Fruit fly (Drosophila melanogaster) whole organism, embryonic: ENCODE data around the gene Fer3HCH.

Source experiments
- Ada2b ChIP-seq: fragments of 200-800 bp; sonication (Bioruptor generic); IDR thresholded peaks from 2 replicates; pipeline ENCODE4 v1.3.6; 2022; ENCODE audit warnings: missing biosample characterization, missing genetic modification characterization
- CG10431 ChIP-seq: fragments of 200-800 bp; sonication (Bioruptor generic); optimal IDR thresholded peaks from 3 replicates; lab custom pipeline; 2018; ENCODE audit warnings: missing biosample characterization, mild to moderate bottlenecking, missing genetic modification characterization
- CG12219 ChIP-seq: fragments of 200-800 bp; sonication (Bioruptor generic); optimal IDR thresholded peaks from 3 replicates; lab custom pipeline; 2018; ENCODE audit warnings: missing biosample characterization, mild to moderate bottlenecking, missing genetic modification characterization
- CG12236 ChIP-seq: fragments of 200-800 bp; sonication (Bioruptor generic); optimal IDR thresholded peaks from 2 replicates; lab custom pipeline; 2016; ENCODE audit warnings: missing biosample characterization, missing genetic modification characterization
- CG13775 ChIP-seq: fragments of 200-800 bp; sonication (Bioruptor generic); optimal IDR thresholded peaks from 3 replicates; lab custom pipeline; 2017; ENCODE audit warnings: missing biosample characterization, mild to moderate bottlenecking, missing genetic modification characterization
- CG14860 ChIP-seq: fragments of 200-800 bp; sonication (Bioruptor generic); IDR thresholded peaks from 3 replicates; pipeline ENCODE4 v1.3.6; 2022; ENCODE audit warnings: missing biosample characterization, missing genetic modification characterization; ENCODE audit not compliant: partially characterized antibody
- CG15696 ChIP-seq: fragments of 200-800 bp; sonication (Bioruptor generic); optimal IDR thresholded peaks from 2 replicates; lab custom pipeline; 2019; ENCODE audit warnings: missing biosample characterization, mild to moderate bottlenecking, missing genetic modification characterization, moderate library complexity
- CG2120 ChIP-seq: fragments of 200-800 bp; sonication (Bioruptor generic); optimal IDR thresholded peaks from 3 replicates; lab custom pipeline; 2016; ENCODE audit warnings: missing biosample characterization, missing genetic modification characterization
- CG30403 ChIP-seq: fragments of 200-800 bp; sonication (Bioruptor generic); optimal IDR thresholded peaks from 3 replicates; lab custom pipeline; 2016; ENCODE audit warnings: missing biosample characterization, missing genetic modification characterization
- CG32532 ChIP-seq: fragments of 200-800 bp; sonication (Bioruptor generic); IDR thresholded peaks from 2 replicates; pipeline ENCODE4 v1.3.6; 2022; ENCODE audit warnings: missing biosample characterization, missing genetic modification characterization
- CG33557 ChIP-seq: fragments of 200-800 bp; sonication (Bioruptor generic); optimal IDR thresholded peaks from 2 replicates; lab custom pipeline; 2019; ENCODE audit warnings: missing biosample characterization, mild to moderate bottlenecking, missing genetic modification characterization, moderate library complexity
- CG34376 ChIP-seq: fragments of 200-800 bp; sonication (Bioruptor generic); optimal IDR thresholded peaks from 2 replicates; lab custom pipeline; 2018; ENCODE audit warnings: missing biosample characterization, mild to moderate bottlenecking, missing genetic modification characterization
- CG7271 ChIP-seq: fragments of 200-800 bp; sonication (Bioruptor generic); optimal IDR thresholded peaks from 2 replicates; lab custom pipeline; 2018; ENCODE audit warnings: missing biosample characterization, mild to moderate bottlenecking, missing genetic modification characterization, moderate library complexity
- CG7963 ChIP-seq: fragments of 200-800 bp; sonication (Bioruptor generic); IDR thresholded peaks from 3 replicates; pipeline ENCODE4 v1.3.6; 2022; ENCODE audit warnings: missing biosample characterization, missing genetic modification characterization; ENCODE audit not compliant: partially characterized antibody
- CG8290 ChIP-seq, 3 experiments: fragments of 200-800 bp; sonication (Bioruptor generic); optimal IDR thresholded peaks; 2 replicates each; lab custom pipeline; 2016 to 2019; ENCODE audit warnings: missing biosample characterization in 3 of 3, missing genetic modification characterization in 3 of 3, mild to moderate bottlenecking in 2 of 3, moderate library complexity in 1 of 3
- Doc2 ChIP-seq: fragments of 200-800 bp; sonication (Bioruptor generic); IDR thresholded peaks from 2 replicates; pipeline ENCODE4 v1.3.6; 2022; ENCODE audit warnings: missing biosample characterization, missing genetic modification characterization
- Fer3 ChIP-seq: fragments of 200-800 bp; sonication (Bioruptor generic); optimal IDR thresholded peaks from 2 replicates; lab custom pipeline; 2018; ENCODE audit warnings: missing biosample characterization, mild to moderate bottlenecking, missing genetic modification characterization, moderate library complexity
- GATAe ChIP-seq: fragments of 200-800 bp; sonication (Bioruptor generic); conservative IDR thresholded peaks from 2 replicates; pipeline ENCODE4 v1.3.6; 2022; ENCODE audit warnings: missing biosample characterization, missing genetic modification characterization
- HHEX ChIP-seq: fragments of 200-800 bp; sonication (Bioruptor generic); optimal IDR thresholded peaks from 3 replicates; lab custom pipeline; 2017; ENCODE audit warnings: missing biosample characterization, mild to moderate bottlenecking, missing genetic modification characterization, missing genetic modification reagents
- HLH3B ChIP-seq: fragments of 200-800 bp; sonication (Bioruptor generic); IDR thresholded peaks from 2 replicates; pipeline ENCODE4 v1.3.6; 2022; ENCODE audit warnings: missing biosample characterization, missing genetic modification characterization
- Hmr ChIP-seq: fragments of 200-800 bp; sonication (Bioruptor generic); optimal IDR thresholded peaks from 3 replicates; lab custom pipeline; 2017; ENCODE audit warnings: mild to moderate bottlenecking, missing biosample characterization, missing genetic modification reagents, missing genetic modification characterization
- Lpt ChIP-seq: fragments of >200 bp; optimal IDR thresholded peaks from 2 replicates; lab custom pipeline; 2018; ENCODE audit warnings: missing biosample characterization, missing genetic modification characterization
- Meics ChIP-seq: fragments of 200-800 bp; sonication (Bioruptor generic); optimal IDR thresholded peaks from 2 replicates; lab custom pipeline; 2017; ENCODE audit warnings: missing biosample characterization, mild to moderate bottlenecking, missing genetic modification characterization
- Poxn ChIP-seq: fragments of 200-800 bp; sonication (Bioruptor generic); IDR thresholded peaks from 2 replicates; pipeline ENCODE4 v1.3.6; 2022; ENCODE audit warnings: missing biosample characterization, missing genetic modification characterization
- Spps ChIP-seq: fragments of 200-800 bp; sonication (Bioruptor generic); optimal IDR thresholded peaks from 2 replicates; lab custom pipeline; 2018; ENCODE audit warnings: missing biosample characterization, mild to moderate bottlenecking, missing genetic modification characterization
- Ssrp ChIP-seq: fragments of 200-800 bp; sonication (Bioruptor generic); optimal IDR thresholded peaks from 2 replicates; lab custom pipeline; 2018; ENCODE audit warnings: missing biosample characterization, mild to moderate bottlenecking, missing genetic modification characterization, moderate library complexity
- Taf1 ChIP-seq: fragments of 200-800 bp; sonication (Bioruptor generic); IDR thresholded peaks from 2 replicates; pipeline ENCODE4 v1.3.6; 2022; ENCODE audit warnings: missing biosample characterization, missing genetic modification characterization
- YL-1 ChIP-seq: fragments of 200-800 bp; sonication (Bioruptor generic); optimal IDR thresholded peaks from 3 replicates; lab custom pipeline; 2017; ENCODE audit warnings: missing biosample characterization, mild to moderate bottlenecking, missing genetic modification characterization
- al ChIP-seq: fragments of 200-800 bp; sonication (Bioruptor generic); IDR thresholded peaks from 2 replicates; pipeline ENCODE4 v1.3.6; 2022; ENCODE audit warnings: missing biosample characterization, missing genetic modification characterization
- bsh ChIP-seq, 2 experiments: fragments of 200-800 bp; sonication (Bioruptor generic); optimal IDR thresholded peaks; 2 replicates each; lab custom pipeline; 2017 to 2018; ENCODE audit warnings: mild to moderate bottlenecking in 2 of 2, missing biosample characterization in 2 of 2, missing genetic modification characterization in 2 of 2, moderate library complexity in 1 of 2
- chinmo ChIP-seq: fragments of 200-800 bp; sonication (Bioruptor generic); IDR thresholded peaks from 4 replicates; pipeline ENCODE4 v1.3.6; 2022; ENCODE audit warnings: missing biosample characterization, missing genetic modification characterization; ENCODE audit not compliant: partially characterized antibody
- chm ChIP-seq: fragments of 200-800 bp; sonication (Bioruptor generic); IDR thresholded peaks from 2 replicates; pipeline ENCODE4 v1.3.6; 2022; ENCODE audit warnings: missing biosample characterization, missing genetic modification characterization
- chn ChIP-seq: fragments of 200-800 bp; sonication (Bioruptor generic); optimal IDR thresholded peaks from 2 replicates; lab custom pipeline; 2016; ENCODE audit warnings: missing biosample characterization, missing genetic modification characterization
- dimm ChIP-seq: fragments of 200-800 bp; sonication (Bioruptor generic); IDR thresholded peaks from 2 replicates; pipeline ENCODE4 v1.3.6; 2022; ENCODE audit warnings: missing biosample characterization, missing genetic modification characterization
- dm ChIP-seq: fragments of 200-800 bp; sonication (Bioruptor generic); optimal IDR thresholded peaks from 3 replicates; lab custom pipeline; 2016; ENCODE audit warnings: missing biosample characterization, missing genetic modification characterization
- dpn ChIP-seq, 2 experiments: fragments of 200-800 bp; sonication (Bioruptor generic); optimal IDR thresholded peaks; 3 replicates each; lab custom pipeline; 2016; ENCODE audit warnings: missing biosample characterization in 2 of 2, missing genetic modification characterization in 2 of 2
- ewg ChIP-seq: fragments of 200-800 bp; sonication (Bioruptor generic); optimal IDR thresholded peaks from 3 replicates; lab custom pipeline; 2017; ENCODE audit warnings: mild to moderate bottlenecking, missing biosample characterization, missing genetic modification reagents, missing genetic modification characterization
- jumu ChIP-seq: fragments of 200-800 bp; sonication (Bioruptor generic); optimal IDR thresholded peaks from 3 replicates; lab custom pipeline; 2016; ENCODE audit warnings: missing biosample characterization, missing genetic modification characterization
- kni ChIP-seq: fragments of 200-800 bp; sonication (Bioruptor generic); optimal IDR thresholded peaks from 3 replicates; lab custom pipeline; 2017; ENCODE audit warnings: mild to moderate bottlenecking, missing biosample characterization, missing genetic modification reagents, missing genetic modification characterization
- nmo ChIP-seq: fragments of 200-800 bp; sonication (Bioruptor generic); optimal IDR thresholded peaks from 2 replicates; lab custom pipeline; 2018; ENCODE audit warnings: missing biosample characterization, mild to moderate bottlenecking, missing genetic modification characterization, moderate library complexity
- pb ChIP-seq: fragments of 200-800 bp; sonication (Bioruptor generic); optimal IDR thresholded peaks from 3 replicates; lab custom pipeline; 2016; ENCODE audit warnings: missing biosample characterization, missing genetic modification characterization
- phol ChIP-seq: fragments of 200-800 bp; sonication (Bioruptor generic); optimal IDR thresholded peaks from 3 replicates; lab custom pipeline; 2018; ENCODE audit warnings: missing biosample characterization, mild to moderate bottlenecking, missing genetic modification characterization, moderate library complexity
- tap ChIP-seq: fragments of 200-800 bp; optimal IDR thresholded peaks from 3 replicates; lab custom pipeline; 2019; ENCODE audit warnings: missing biosample characterization, mild to moderate bottlenecking, missing genetic modification characterization, moderate library complexity
- tx ChIP-seq: fragments of 200-800 bp; sonication (Bioruptor generic); optimal IDR thresholded peaks from 2 replicates; lab custom pipeline; 2016; ENCODE audit warnings: missing biosample characterization, missing genetic modification characterization
- unc-4 ChIP-seq: fragments of 200-800 bp; sonication (Bioruptor generic); IDR thresholded peaks from 2 replicates; pipeline ENCODE4 v1.3.6; 2022; ENCODE audit warnings: missing biosample characterization, missing genetic modification characterization; ENCODE audit not compliant: partially characterized antibody
- vnd ChIP-seq: fragments of 200-800 bp; sonication (Bioruptor generic); IDR thresholded peaks from 3 replicates; pipeline ENCODE4 v1.3.6; 2022; ENCODE audit warnings: missing biosample characterization, missing genetic modification characterization; ENCODE audit not compliant: partially characterized antibody
- vvl ChIP-seq: fragments of 200-800 bp; sonication (Bioruptor generic); IDR thresholded peaks from 2 replicates; pipeline ENCODE4 v1.3.6; 2022; ENCODE audit warnings: missing biosample characterization, missing genetic modification characterization
- yki ChIP-seq: fragments of >200 bp; optimal IDR thresholded peaks from 3 replicates; lab custom pipeline; 2018

Fer3HCH gene

DNA sequence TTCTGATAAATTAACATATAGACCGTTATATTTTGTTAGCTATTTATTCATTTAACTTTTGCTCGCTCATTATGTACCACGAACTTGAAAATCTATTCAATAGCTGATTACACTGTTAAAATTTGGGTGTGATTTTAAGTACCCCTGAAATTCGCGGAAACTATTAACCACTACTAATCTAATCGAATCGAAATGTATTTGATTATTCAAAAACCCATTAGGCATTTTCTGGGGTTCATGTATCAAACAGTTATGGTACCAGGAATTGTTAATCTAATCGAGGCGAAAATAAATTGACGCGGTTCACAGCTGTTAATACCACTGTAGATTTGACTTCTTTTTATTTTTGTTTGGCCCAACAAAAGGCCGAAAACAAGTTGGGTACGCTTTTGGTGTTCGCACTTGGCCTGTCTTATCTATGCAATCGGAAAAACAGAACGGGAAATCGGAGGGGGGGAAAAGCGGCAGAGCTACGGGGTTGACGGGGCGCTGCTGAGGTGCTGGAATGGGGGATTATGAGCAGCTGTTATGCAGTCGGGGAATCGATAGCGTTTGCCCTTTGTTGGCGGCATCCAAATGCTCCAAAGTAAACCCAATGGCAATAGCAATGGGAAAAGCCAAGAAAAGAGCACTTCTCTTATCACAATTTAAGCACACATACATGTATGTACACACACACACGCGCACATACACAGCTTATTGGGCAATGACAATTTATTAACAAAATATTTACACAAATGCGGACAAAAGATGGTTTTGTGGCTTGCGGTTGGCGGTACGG, 19.8 kb downstream of the Fer3HCH start (continued):
- TF ChIP-seq dm (GFP tag; lab: Kevin White, UChicago): no peak
- no peak for TF ChIP-seq YL-1 (GFP tag; lab: Kevin White, UChicago)
- no peak for TF ChIP-seq ewg (GFP tag; lab: Kevin White, UChicago)
- TF ChIP-seq nmo (GFP tag; lab: Kevin White, UChicago): peak; percentile 29
- no peak for TF ChIP-seq CG32532 (GFP tag; lab: Robert Waterston, UW)
- peak; percentile 8 for TF ChIP-seq tap (tag; lab: Kevin White, UChicago)
- peak; percentile 78 for TF ChIP-seq kni (GFP tag; lab: Kevin White, UChicago)
- TF ChIP-seq HLH3B (GFP tag; lab: Robert Waterston, UW): 0 out of 2 replicates have a peak, but pooled peaks have one; percentile 4
- TF ChIP-seq unc-4 (GFP tag; lab: Robert Waterston, UW): no peak
- peak; percentile 41 for TF ChIP-seq CG12219 (GFP tag; lab: Kevin White, UChicago)
- 0 out of 4 replicates have a peak, but pooled peaks have one; percentile 16 for TF ChIP-seq chinmo
- no peak for TF ChIP-seq al (GFP tag; lab: Robert Waterston, UW)
- peak; percentile 1 for TF ChIP-seq CG15696
- TF ChIP-seq dpn (GFP tag; optimal IDR thresholded peaks at IDR 0.05; lab: Kevin White, UChicago): peak in 1 of 2 experiments; percentile 17
- TF ChIP-seq tx: no peak
- TF ChIP-seq Fer3 (tag; lab: Kevin White, UChicago): peak; percentile 31
- peak; percentile 26 for TF ChIP-seq Meics (GFP tag; lab: Kevin White, UChicago)
- peak; percentile 27 for TF ChIP-seq jumu (GFP tag; lab: Kevin White, UChicago)
- 0 out of 2 replicates have a peak, but pooled peaks have one; percentile 7 for TF ChIP-seq vvl (GFP tag; lab: Robert Waterston, UW)
- TF ChIP-seq phol (tag; lab: Kevin White, UChicago): peak; percentile 27
- peak in 1 of 2 experiments; percentile 14 for TF ChIP-seq bsh (GFP tag; optimal IDR thresholded peaks at IDR 0.05; lab: Kevin White, UChicago)
- TF ChIP-seq dimm (GFP tag; lab: Robert Waterston, UW): no peak
- TF ChIP-seq CG8290 (GFP tag; optimal IDR thresholded peaks at IDR 0.05; lab: Kevin White, UChicago): no peak
- peak in 1 of 2 experiments; percentile 65 for TF ChIP-seq CG8290 (tag; optimal IDR thresholded peaks at IDR 0.05; lab: Kevin White, UChicago)
- TF ChIP-seq GATAe (GFP tag; lab: Robert Waterston, UW): peak; percentile 36
- TF ChIP-seq pb (GFP tag; lab: Kevin White, UChicago): no peak
- TF ChIP-seq chm (GFP tag; lab: Robert Waterston, UW): 0 out of 2 replicates have a peak, but pooled peaks have one; percentile 48
- TF ChIP-seq CG34376 (GFP tag; lab: Kevin White, UChicago): peak; percentile 10
- no peak for TF ChIP-seq Doc2 (GFP tag; lab: Robert Waterston, UW)
- peak; percentile 44 for TF ChIP-seq CG2120 (GFP tag; lab: Kevin White, UChicago)
- no peak for TF ChIP-seq CG13775 (GFP tag; lab: Kevin White, UChicago)
- no peak for TF ChIP-seq Spps (tag; lab: Kevin White, UChicago)
- peak; percentile 15 for TF ChIP-seq CG12236 (GFP tag; lab: Kevin White, UChicago)
- no peak for TF ChIP-seq Taf1 (GFP tag; lab: Robert Waterston, UW)
- TF ChIP-seq CG10431 (GFP tag; lab: Kevin White, UChicago): peak; percentile 36
- TF ChIP-seq CG7963 (GFP tag; lab: Robert Waterston, UW): no peak
- no peak for TF ChIP-seq Poxn (GFP tag; lab: Robert Waterston, UW)
- peak; percentile 30 for TF ChIP-seq CG33557
- no peak for TF ChIP-seq Lpt (GFP tag; lab: Kevin White, UChicago)
- TF ChIP-seq CG7271 (tag; lab: Kevin White, UChicago): no peak
- TF ChIP-seq CG14860 (GFP tag; lab: Robert Waterston, UW): no peak
- TF ChIP-seq Ssrp (tag; lab: Kevin White, UChicago): peak; percentile 27
- peak; percentile 29; the same call in 1 of the 2 replicates for TF ChIP-seq Ada2b
- no peak for TF ChIP-seq vnd (GFP tag; lab: Robert Waterston, UW)
- no peak for TF ChIP-seq yki
- no peak for TF ChIP-seq chn
- peak; percentile 14 for TF ChIP-seq Hmr (GFP tag; lab: Kevin White, UChicago)
- peak; percentile 29 for TF ChIP-seq CG30403
- TF ChIP-seq HHEX: peak; percentile 9
